Fruit fly (Drosophila melanogaster) whole organism, embryonic: ENCODE results near the gene IntS10.

Source experiments
- BtbVII ChIP-seq: fragments of 200-800 bp; sonication (Bioruptor generic); optimal IDR thresholded peaks from 3 replicates; lab custom pipeline; 2017; ENCODE audit warnings: missing biosample characterization, mild to moderate bottlenecking, missing genetic modification characterization
- CG11696 ChIP-seq: fragments of 200-800 bp; sonication (Bioruptor generic); IDR thresholded peaks from 2 replicates; pipeline ENCODE4 v1.3.6; 2022; ENCODE audit warnings: missing biosample characterization, missing genetic modification characterization
- CG11723 ChIP-seq: fragments of 200-800 bp; sonication (Bioruptor generic); optimal IDR thresholded peaks from 2 replicates; lab custom pipeline; 2017; ENCODE audit warnings: missing biosample characterization, mild to moderate bottlenecking, missing genetic modification characterization
- CG12155 ChIP-seq: fragments of 200-800 bp; sonication (Bioruptor generic); optimal IDR thresholded peaks from 3 replicates; lab custom pipeline; 2016; ENCODE audit warnings: missing biosample characterization, missing genetic modification characterization
- CG15269 ChIP-seq: fragments of 200-800 bp; sonication (Bioruptor generic); optimal IDR thresholded peaks from 2 replicates; lab custom pipeline; 2018; ENCODE audit warnings: missing biosample characterization, mild to moderate bottlenecking, missing genetic modification characterization, moderate library complexity
- CG17328 ChIP-seq: fragments of 200-800 bp; sonication (Bioruptor generic); IDR thresholded peaks from 2 replicates; pipeline ENCODE4 v1.3.6; 2022; ENCODE audit warnings: missing biosample characterization, missing genetic modification characterization
- CG18262 ChIP-seq: fragments of 200-800 bp; optimal IDR thresholded peaks from 3 replicates; lab custom pipeline; 2019; ENCODE audit warnings: missing biosample characterization, mild to moderate bottlenecking, missing genetic modification characterization, moderate library complexity
- CG18476 ChIP-seq: fragments of 200-800 bp; sonication (Bioruptor generic); optimal IDR thresholded peaks from 2 replicates; lab custom pipeline; 2016; ENCODE audit warnings: missing biosample characterization, mild to moderate bottlenecking, missing genetic modification characterization
- CG32772 ChIP-seq: fragments of 200-800 bp; sonication (Bioruptor generic); IDR thresholded peaks from 2 replicates; pipeline ENCODE4 v1.3.6; 2022; ENCODE audit warnings: missing biosample characterization, missing genetic modification characterization
- CG3847 ChIP-seq: fragments of 200-800 bp; sonication (Bioruptor generic); IDR thresholded peaks from 2 replicates; pipeline ENCODE4 v1.3.6; 2022; ENCODE audit warnings: missing biosample characterization, missing genetic modification characterization
- CG4282 ChIP-seq: fragments of 200-800 bp; sonication (Bioruptor generic); optimal IDR thresholded peaks from 2 replicates; lab custom pipeline; 2016; ENCODE audit warnings: missing biosample characterization, missing genetic modification characterization
- CG4820 ChIP-seq: fragments of 200-800 bp; sonication (Bioruptor generic); optimal IDR thresholded peaks from 3 replicates; lab custom pipeline; 2016; ENCODE audit warnings: missing biosample characterization, missing genetic modification characterization
- CG6813 ChIP-seq: fragments of 200-800 bp; sonication (Bioruptor generic); optimal IDR thresholded peaks from 2 replicates; lab custom pipeline; 2017; ENCODE audit warnings: missing biosample characterization, missing genetic modification characterization, mild to moderate bottlenecking, moderate library complexity, missing genetic modification reagents
- CG9876 ChIP-seq: fragments of 200-800 bp; sonication (Bioruptor generic); optimal IDR thresholded peaks from 2 replicates; lab custom pipeline; 2016; ENCODE audit warnings: missing biosample characterization, missing genetic modification characterization
- D19A ChIP-seq: fragments of 200-800 bp; optimal IDR thresholded peaks from 3 replicates; lab custom pipeline; 2019; ENCODE audit warnings: missing biosample characterization, mild to moderate bottlenecking, missing genetic modification characterization, moderate library complexity
- Dek ChIP-seq: fragments of 200-800 bp; sonication (Bioruptor generic); optimal IDR thresholded peaks from 3 replicates; lab custom pipeline; 2019; ENCODE audit warnings: missing biosample characterization, mild to moderate bottlenecking, missing genetic modification characterization, moderate library complexity
- HLH4C ChIP-seq: fragments of 200-800 bp; sonication (Bioruptor generic); IDR thresholded peaks from 3 replicates; pipeline ENCODE4 v1.3.6; 2022; ENCODE audit warnings: missing biosample characterization, missing genetic modification characterization; ENCODE audit not compliant: partially characterized antibody
- Mes4 ChIP-seq: fragments of 200-800 bp; sonication (Bioruptor generic); optimal IDR thresholded peaks from 2 replicates; lab custom pipeline; 2016; ENCODE audit warnings: missing biosample characterization, missing genetic modification characterization
- Mrtf ChIP-seq: fragments of 200-800 bp; sonication (Bioruptor generic); IDR thresholded peaks from 3 replicates; pipeline ENCODE4 v1.3.6; 2022; ENCODE audit warnings: missing biosample characterization, missing genetic modification characterization
- PHDP ChIP-seq: fragments of 200-800 bp; sonication (Bioruptor generic); optimal IDR thresholded peaks from 3 replicates; lab custom pipeline; 2018; ENCODE audit warnings: missing biosample characterization, mild to moderate bottlenecking, missing genetic modification characterization, moderate library complexity
- Pdp1 ChIP-seq, 2 experiments: fragments of 200-800 bp; sonication (Bioruptor generic); optimal IDR thresholded peaks; 3 replicates each; lab custom pipeline; 2016; ENCODE audit warnings: missing biosample characterization in 2 of 2, missing genetic modification characterization in 2 of 2, mild to moderate bottlenecking in 1 of 2, moderate library complexity in 1 of 2
- bcd ChIP-seq: fragments of 200-800 bp; sonication (Bioruptor generic); optimal IDR thresholded peaks from 2 replicates; lab custom pipeline; 2017; ENCODE audit warnings: missing biosample characterization, mild to moderate bottlenecking, missing genetic modification characterization
- bowl ChIP-seq: fragments of 200-800 bp; sonication (Bioruptor generic); IDR thresholded peaks from 2 replicates; pipeline ENCODE4 v1.3.6; 2022; ENCODE audit warnings: missing biosample characterization, missing genetic modification characterization
- cg ChIP-seq: fragments of 200-800 bp; sonication (Bioruptor generic); optimal IDR thresholded peaks from 3 replicates; lab custom pipeline; 2019; ENCODE audit warnings: missing biosample characterization, mild to moderate bottlenecking, missing genetic modification characterization, moderate library complexity
- chif ChIP-seq, 2 experiments: fragments of 200-800 bp; sonication (Bioruptor generic); optimal IDR thresholded peaks; 3 replicates each; lab custom pipeline; 2016; ENCODE audit warnings: missing biosample characterization in 2 of 2, missing genetic modification characterization in 2 of 2
- crol ChIP-seq: fragments of 200-800 bp; sonication (Bioruptor generic); IDR thresholded peaks from 2 replicates; pipeline ENCODE4 v1.3.6; 2022; ENCODE audit warnings: missing biosample characterization, missing genetic modification characterization
- cwo ChIP-seq: fragments of 200-800 bp; sonication (Bioruptor generic); optimal IDR thresholded peaks from 3 replicates; lab custom pipeline; 2017; ENCODE audit warnings: missing biosample characterization, missing genetic modification characterization, mild to moderate bottlenecking, moderate library complexity, missing genetic modification reagents
- dm ChIP-seq: fragments of 200-800 bp; sonication (Bioruptor generic); optimal IDR thresholded peaks from 3 replicates; lab custom pipeline; 2016; ENCODE audit warnings: missing biosample characterization, missing genetic modification characterization
- dysf ChIP-seq: fragments of 200-800 bp; sonication (Bioruptor generic); IDR thresholded peaks from 3 replicates; pipeline ENCODE4 v1.3.6; 2022; ENCODE audit warnings: missing biosample characterization, missing genetic modification characterization
- esg ChIP-seq: fragments of 200-800 bp; sonication (Bioruptor generic); conservative IDR thresholded peaks from 2 replicates; pipeline ENCODE4 v1.3.6; 2022; ENCODE audit warnings: missing biosample characterization, missing genetic modification characterization
- eve ChIP-seq, 2 experiments: fragments of >200 bp; optimal IDR thresholded peaks; 2 replicates each; lab custom pipeline; 2017; ENCODE audit warnings: missing biosample characterization in 2 of 2, missing genetic modification characterization in 2 of 2
- ewg ChIP-seq: fragments of 200-800 bp; sonication (Bioruptor generic); optimal IDR thresholded peaks from 3 replicates; lab custom pipeline; 2017; ENCODE audit warnings: mild to moderate bottlenecking, missing biosample characterization, missing genetic modification reagents, missing genetic modification characterization
- fd96Cb ChIP-seq: fragments of 200-800 bp; sonication (Bioruptor generic); optimal IDR thresholded peaks from 2 replicates; lab custom pipeline; 2018; ENCODE audit warnings: missing biosample characterization, mild to moderate bottlenecking, missing genetic modification characterization, moderate library complexity
- hbn ChIP-seq: fragments of 200-800 bp; sonication (Bioruptor generic); IDR thresholded peaks from 2 replicates; pipeline ENCODE4 v1.3.6; 2022; ENCODE audit warnings: missing biosample characterization, missing genetic modification characterization; ENCODE audit not compliant: partially characterized antibody
- ind ChIP-seq: fragments of 200-800 bp; sonication (Bioruptor generic); optimal IDR thresholded peaks from 3 replicates; lab custom pipeline; 2016; ENCODE audit warnings: missing biosample characterization, missing genetic modification characterization
- jigr1 ChIP-seq: fragments of 200-800 bp; sonication (Bioruptor generic); IDR thresholded peaks from 3 replicates; pipeline ENCODE4 v1.3.6; 2022; ENCODE audit warnings: missing biosample characterization, missing genetic modification characterization
- lilli ChIP-seq: fragments of 200-800 bp; sonication (Bioruptor generic); optimal IDR thresholded peaks from 3 replicates; lab custom pipeline; 2016; ENCODE audit warnings: missing biosample characterization, missing genetic modification characterization
- lola ChIP-seq, 3 experiments: fragments of >200 bp in 2 of 3; fragments of 200-800 bp in 1 of 3; sonication (Bioruptor generic) in 1 of 3; optimal IDR thresholded peaks; 2 replicates each; lab custom pipeline; 2017 to 2019; ENCODE audit warnings: missing biosample characterization in 3 of 3, missing genetic modification characterization in 3 of 3, mild to moderate bottlenecking in 1 of 3, moderate library complexity in 1 of 3
- mirr ChIP-seq: fragments of 200-800 bp; sonication (Bioruptor generic); optimal IDR thresholded peaks from 3 replicates; lab custom pipeline; 2018; ENCODE audit warnings: missing biosample characterization, mild to moderate bottlenecking, missing genetic modification characterization
- odd ChIP-seq: fragments of 200-800 bp; sonication (Bioruptor generic); optimal IDR thresholded peaks from 2 replicates; lab custom pipeline; 2017; ENCODE audit warnings: missing biosample characterization, mild to moderate bottlenecking, missing genetic modification characterization
- ranshi ChIP-seq: fragments of 200-800 bp; sonication (Bioruptor generic); IDR thresholded peaks from 2 replicates; pipeline ENCODE4 v1.3.6; 2022; ENCODE audit warnings: missing biosample characterization, missing genetic modification characterization
- salm ChIP-seq: fragments of 200-800 bp; sonication (Bioruptor generic); optimal IDR thresholded peaks from 2 replicates; lab custom pipeline; 2018; ENCODE audit warnings: missing biosample characterization, mild to moderate bottlenecking, missing genetic modification characterization
- seq ChIP-seq: fragments of 200-800 bp; sonication (Bioruptor generic); IDR thresholded peaks from 2 replicates; pipeline ENCODE4 v1.3.6; 2022; ENCODE audit warnings: missing biosample characterization, missing genetic modification characterization
- tna ChIP-seq: fragments of 200-800 bp; sonication (Bioruptor generic); IDR thresholded peaks from 2 replicates; pipeline ENCODE4 v1.3.6; 2022; ENCODE audit warnings: missing biosample characterization, missing genetic modification characterization; ENCODE audit not compliant: partially characterized antibody
- unpg ChIP-seq: fragments of 200-800 bp; sonication (Bioruptor generic); optimal IDR thresholded peaks from 3 replicates; lab custom pipeline; 2018; ENCODE audit warnings: missing biosample characterization, mild to moderate bottlenecking, missing genetic modification characterization, moderate library complexity
- yki ChIP-seq: fragments of >200 bp; optimal IDR thresholded peaks from 3 replicates; lab custom pipeline; 2018
- zen2 ChIP-seq: fragments of 200-800 bp; sonication (Bioruptor generic); IDR thresholded peaks from 3 replicates; pipeline ENCODE4 v1.3.6; 2022; ENCODE audit warnings: missing biosample characterization, missing genetic modification characterization; ENCODE audit not compliant: partially characterized antibody
- zfh1 ChIP-seq: fragments of 200-800 bp; sonication (Bioruptor generic); IDR thresholded peaks from 3 replicates; pipeline ENCODE4 v1.3.6; 2022; ENCODE audit warnings: missing biosample characterization, missing genetic modification characterization

Gene IntS10

dm6 chr3L:3855194-3855980, 48.9 kb downstream of the IntS10 start (continued):
- TF ChIP-seq ind (GFP tag; lab: Kevin White, UChicago) (peak; percentile 8), Mrtf (GFP tag; lab: Robert Waterston, UW) (no peak), BtbVII (no peak), eve (GFP tag; optimal IDR thresholded peaks at IDR 0.05; lab: Kevin White, UChicago) (peak in 1 of 2 experiments; percentile 65), tna (GFP tag; lab: Robert Waterston, UW) (no peak), ewg (GFP tag; lab: Kevin White, UChicago) (peak; percentile 65), crol (GFP tag; lab: Robert Waterston, UW) (peak; percentile 95), CG4282 (no peak), PHDP (tag; lab: Kevin White, UChicago) (peak; percentile 60), hbn (GFP tag; lab: Robert Waterston, UW) (no peak), dysf (GFP tag; lab: Robert Waterston, UW) (peak; percentile 39; the same call in 1 of the 3 replicates), chif (GFP tag; optimal IDR thresholded peaks at IDR 0.05; lab: Kevin White, UChicago) (peak in 1 of 2 experiments; percentile 1), CG17328 (peak; percentile 68), cwo (GFP tag; lab: Kevin White, UChicago) (no peak), CG18262 (peak; percentile 75), CG12155 (GFP tag; lab: Kevin White, UChicago) (peak; percentile 13), CG11696 (GFP tag; lab: Robert Waterston, UW) (0 out of 2 replicates have a peak, but pooled peaks have one; percentile 22), CG11723 (GFP tag; lab: Kevin White, UChicago) (peak; percentile 33), CG15269 (tag; lab: Kevin White, UChicago) (peak; percentile 50), D19A (tag; lab: Kevin White, UChicago) (peak; percentile 63), mirr (no peak), CG6813 (peak; percentile 10), HLH4C (no peak), esg (peak; percentile 50), ranshi (GFP tag; lab: Robert Waterston, UW) (peak; percentile 51; the same call in 1 of the 2 replicates), CG4820 (GFP tag; lab: Kevin White, UChicago) (peak; percentile 43), CG3847 (GFP tag; lab: Robert Waterston, UW) (0 out of 2 replicates have a peak, but pooled peaks have one; percentile 22), yki (lab: Kevin White, UChicago) (no peak), seq (GFP tag; lab: Robert Waterston, UW) (peak; percentile 50; the same call in 1 of the 2 replicates), CG32772 (peak; percentile 46; the same call in 1 of the 2 replicates), unpg (GFP tag; lab: Kevin White, UChicago) (peak; percentile 63), lilli (GFP tag; lab: Kevin White, UChicago) (peak; percentile 4), bcd (peak; percentile 46), jigr1 (GFP tag; lab: Robert Waterston, UW) (no peak), dm (no peak), Dek (tag; lab: Kevin White, UChicago) (no peak), salm (no peak), CG18476 (GFP tag; lab: Kevin White, UChicago) (no peak), lola (GFP tag; optimal IDR thresholded peaks at IDR 0.05; lab: Kevin White, UChicago) (peak in 1 of 3 experiments; percentile 84), odd (GFP tag; lab: Kevin White, UChicago) (peak; percentile 19), Pdp1 (GFP tag; optimal IDR thresholded peaks at IDR 0.05; lab: Kevin White, UChicago) (peak; percentile 22 to 25), fd96Cb (tag; lab: Kevin White, UChicago) (peak; percentile 41), zen2 (no peak; the same call in 2 of the 3 replicates), cg (peak; percentile 49), bowl (no peak), Mes4 (GFP tag; lab: Kevin White, UChicago) (no peak), zfh1 (peak; percentile 62; the same call in 1 of the 3 replicates), CG9876 (GFP tag; lab: Kevin White, UChicago) (no peak)
